Worm (Caenorhabditis elegans) whole organism, L2 larva: ENCODE data around the gene wdfy-2.

Experiments
- alr-1 ChIP-seq: fragments of 150-350 bp; optimal IDR thresholded peaks from 2 replicates; lab custom pipeline; 2014; ENCODE audit warnings: missing biosample characterization, missing genetic modification characterization
- aly-2 ChIP-seq: fragments of 150-350 bp; optimal IDR thresholded peaks from 2 replicates; lab custom pipeline; 2014; ENCODE audit warnings: missing biosample characterization, missing genetic modification characterization
- blmp-1 ChIP-seq: sonication (generic microtip); optimal IDR thresholded peaks from 2 replicates; lab custom pipeline; 2017; ENCODE audit warnings: missing genetic modification characterization, mild to moderate bottlenecking, missing compliant biosample characterization, antibody characterized with exemption, moderate library complexity; ENCODE audit not compliant: insufficient read depth
- fos-1 ChIP-seq: fragments of 150-350 bp; optimal IDR thresholded peaks from 2 replicates; lab custom pipeline; 2014; ENCODE audit warnings: missing biosample characterization, missing genetic modification characterization
- mab-5 ChIP-seq: fragments of 150-350 bp; optimal IDR thresholded peaks from 2 replicates; lab custom pipeline; 2014; ENCODE audit warnings: missing biosample characterization, missing genetic modification characterization
- nhr-11 ChIP-seq: fragments of 150-350 bp; optimal IDR thresholded peaks from 2 replicates; lab custom pipeline; 2014; ENCODE audit warnings: missing biosample characterization, missing genetic modification characterization
- nhr-12 ChIP-seq: fragments of 150-350 bp; optimal IDR thresholded peaks from 2 replicates; lab custom pipeline; 2014; ENCODE audit warnings: missing biosample characterization, missing genetic modification characterization
- nhr-237 ChIP-seq: fragments of 150-350 bp; optimal IDR thresholded peaks from 2 replicates; lab custom pipeline; 2014; ENCODE audit warnings: missing biosample characterization, missing genetic modification characterization
- snpc-4 ChIP-seq: fragments of 150-350 bp; optimal IDR thresholded peaks from 2 replicates; lab custom pipeline; 2014; ENCODE audit warnings: missing biosample characterization, missing genetic modification characterization

ce11 chrII:9314733-9315132 is 4.9 kb upstream of the wdfy-2 start:
- TF ChIP-seq fos-1 (tag; lab: Kevin White, UChicago) = no peak
- no peak for TF ChIP-seq nhr-12 (tag; lab: Kevin White, UChicago)
- no peak for TF ChIP-seq nhr-11
- TF ChIP-seq blmp-1 (tag; lab: Kevin White, UChicago) = no peak
- no peak for TF ChIP-seq snpc-4 (tag; lab: Kevin White, UChicago)
- TF ChIP-seq nhr-237 (tag; lab: Kevin White, UChicago) = no peak
- no peak for TF ChIP-seq aly-2 (tag; lab: Kevin White, UChicago)
- TF ChIP-seq alr-1 (tag; lab: Kevin White, UChicago) = no peak
- no peak for TF ChIP-seq mab-5 (tag; lab: Kevin White, UChicago)
